Worm (Caenorhabditis elegans) whole organism, L4 larva: ENCODE measurements around the gene C25E10.11.
"Not testable (repeated sequence)": the region's sequence is repeated elsewhere in the genome, so short reads cannot be mapped to it uniquely, and the experiment has no call there.

Experiments
- D1046.2 ChIP-seq: fragments of 200-800 bp; sonication (Bioruptor generic); IDR thresholded peaks from 2 replicates; pipeline ENCODE4 v1.3.6; 2022; ENCODE audit warnings: missing genetic modification characterization, missing compliant biosample characterization
- F10B5.3 ChIP-seq: sonication (generic microtip); optimal IDR thresholded peaks from 2 replicates; lab custom pipeline; 2016; ENCODE audit warnings: mild to moderate bottlenecking, missing genetic modification characterization, missing compliant biosample characterization
- F44E2.7 ChIP-seq: fragments of 200-800 bp; sonication (Bioruptor generic); IDR thresholded peaks from 2 replicates; pipeline ENCODE4 v2.1.2; 2022; ENCODE audit warnings: missing genetic modification characterization, missing compliant biosample characterization
- Y5F2A.4 ChIP-seq: fragments of 200-800 bp; sonication (Bioruptor generic); optimal IDR thresholded peaks from 2 replicates; lab custom pipeline; 2018; ENCODE audit warnings: mild to moderate bottlenecking, missing genetic modification characterization, missing compliant biosample characterization
- ZK546.5 ChIP-seq, 2 experiments: sonication (generic microtip); optimal IDR thresholded peaks; 2 replicates each; lab custom pipeline; 2017; ENCODE audit warnings: missing biosample characterization in 2 of 2, missing genetic modification characterization in 2 of 2
- arid-1 ChIP-seq: fragments of 200-800 bp; sonication (Bioruptor generic); conservative IDR thresholded peaks from 2 replicates; pipeline ENCODE4 v1.3.6; 2022; ENCODE audit warnings: missing genetic modification reagents, missing genetic modification characterization, missing compliant biosample characterization
- attf-4 ChIP-seq: sonication (generic microtip); optimal IDR thresholded peaks from 3 replicates; lab custom pipeline; 2017; ENCODE audit warnings: missing biosample characterization, missing genetic modification characterization
- ceh-20 ChIP-seq: fragments of 200-800 bp; sonication (Bioruptor generic); IDR thresholded peaks from 2 replicates; pipeline ENCODE4 v1.3.6; 2022; ENCODE audit warnings: missing genetic modification reagents, missing genetic modification characterization, missing compliant biosample characterization
- ceh-44 ChIP-seq: fragments of 200-800 bp; sonication (Bioruptor generic); IDR thresholded peaks from 2 replicates; pipeline ENCODE4 v1.3.6; 2022; ENCODE audit warnings: missing genetic modification reagents, missing genetic modification characterization, missing compliant biosample characterization
- ctbp-1 ChIP-seq: fragments of 200-800 bp; sonication (Bioruptor generic); IDR thresholded peaks from 2 replicates; pipeline ENCODE4 v1.3.6; 2022; ENCODE audit warnings: missing genetic modification reagents, missing genetic modification characterization, missing compliant biosample characterization
- daf-19 ChIP-seq: fragments of 200-800 bp; sonication (Bioruptor generic); conservative IDR thresholded peaks from 2 replicates; pipeline ENCODE4 v1.3.6; 2022; ENCODE audit warnings: missing genetic modification characterization, missing compliant biosample characterization
- daf-8 ChIP-seq: fragments of 200-800 bp; sonication (Bioruptor generic); IDR thresholded peaks from 2 replicates; pipeline ENCODE4 v1.3.6; 2022; ENCODE audit warnings: missing genetic modification characterization, missing compliant biosample characterization
- dmd-9 ChIP-seq: fragments of 200-800 bp; sonication (Bioruptor generic); IDR thresholded peaks from 2 replicates; pipeline ENCODE4 v1.3.6; 2022; ENCODE audit warnings: missing genetic modification reagents, missing genetic modification characterization, missing compliant biosample characterization
- egl-43 ChIP-seq: fragments of 200-800 bp; sonication (Bioruptor generic); IDR thresholded peaks from 2 replicates; pipeline ENCODE4 v1.3.6; 2022; ENCODE audit warnings: missing genetic modification reagents, missing genetic modification characterization, missing compliant biosample characterization
- fkh-10 ChIP-seq: fragments of 150-350 bp; optimal IDR thresholded peaks from 2 replicates; lab custom pipeline; 2014; ENCODE audit warnings: missing biosample characterization, missing genetic modification reagents, missing genetic modification characterization
- gei-8 ChIP-seq: fragments of 200-800 bp; sonication (Bioruptor generic); optimal IDR thresholded peaks from 2 replicates; lab custom pipeline; 2018; ENCODE audit warnings: mild to moderate bottlenecking, missing genetic modification characterization, missing compliant biosample characterization
- hlh-30 ChIP-seq: sonication (generic microtip); optimal IDR thresholded peaks from 2 replicates; lab custom pipeline; 2017; ENCODE audit warnings: antibody characterized with exemption, mild to moderate bottlenecking, missing genetic modification characterization, missing compliant biosample characterization; ENCODE audit not compliant: insufficient read depth
- hmg-1.1 ChIP-seq: fragments of 200-800 bp; sonication (Bioruptor generic); IDR thresholded peaks from 2 replicates; pipeline ENCODE4 v1.3.6; 2022; ENCODE audit warnings: missing genetic modification reagents, missing genetic modification characterization, missing compliant biosample characterization
- lim-7 ChIP-seq: fragments of 200-800 bp; sonication (Bioruptor generic); IDR thresholded peaks from 2 replicates; pipeline ENCODE4 v1.3.6; 2022; ENCODE audit warnings: missing genetic modification characterization, missing compliant biosample characterization
- lin-13 ChIP-seq: fragments of 150-350 bp; optimal IDR thresholded peaks from 2 replicates; lab custom pipeline; 2014; ENCODE audit warnings: missing biosample characterization, missing genetic modification reagents, missing genetic modification characterization
- lin-15B ChIP-seq: fragments of 150-350 bp; sonication (generic microtip); optimal IDR thresholded peaks from 3 replicates; lab custom pipeline; 2014; ENCODE audit warnings: missing biosample characterization, missing genetic modification characterization
- lin-29 ChIP-seq: fragments of 200-800 bp; sonication (Bioruptor generic); IDR thresholded peaks from 2 replicates; pipeline ENCODE4 v1.3.6; 2022; ENCODE audit warnings: missing genetic modification reagents, missing genetic modification characterization, missing compliant biosample characterization
- lin-38 ChIP-seq: fragments of 200-800 bp; sonication (Bioruptor generic); IDR thresholded peaks from 2 replicates; pipeline ENCODE4 v1.3.6; 2022; ENCODE audit warnings: missing genetic modification reagents, missing genetic modification characterization, missing compliant biosample characterization
- lir-3 ChIP-seq: sonication (generic microtip); optimal IDR thresholded peaks from 2 replicates; lab custom pipeline; 2016; ENCODE audit warnings: mild to moderate bottlenecking, missing genetic modification characterization, missing compliant biosample characterization
- mdt-29 ChIP-seq: fragments of 200-800 bp; sonication (Bioruptor generic); IDR thresholded peaks from 2 replicates; pipeline ENCODE4 v1.3.6; 2022; ENCODE audit warnings: missing genetic modification reagents, missing genetic modification characterization, missing compliant biosample characterization
- mes-2 ChIP-seq: sonication (generic microtip); optimal IDR thresholded peaks from 2 replicates; lab custom pipeline; 2016; ENCODE audit warnings: missing genotype, mild to moderate bottlenecking, missing genetic modification characterization, missing compliant biosample characterization; ENCODE audit not compliant: poor library complexity, severe bottlenecking
- nhr-111 ChIP-seq: fragments of 200-800 bp; sonication (Bioruptor generic); optimal IDR thresholded peaks from 2 replicates; lab custom pipeline; 2018; ENCODE audit warnings: mild to moderate bottlenecking, missing genetic modification characterization, missing compliant biosample characterization
- nhr-48 ChIP-seq: sonication (generic microtip); optimal IDR thresholded peaks from 2 replicates; lab custom pipeline; 2016; ENCODE audit warnings: mild to moderate bottlenecking, missing genetic modification characterization, missing compliant biosample characterization
- nhr-6 ChIP-seq: fragments of 150-350 bp; optimal IDR thresholded peaks from 2 replicates; lab custom pipeline; 2014; ENCODE audit warnings: missing biosample characterization, missing genetic modification characterization
- nhr-77 ChIP-seq: fragments of 150-350 bp; optimal IDR thresholded peaks from 2 replicates; lab custom pipeline; 2014; ENCODE audit warnings: missing biosample characterization, missing genetic modification characterization
- rbr-2 ChIP-seq: sonication (generic microtip); optimal IDR thresholded peaks from 2 replicates; lab custom pipeline; 2016; ENCODE audit warnings: missing genotype, missing genetic modification characterization, missing compliant biosample characterization
- saeg-2 ChIP-seq: fragments of 200-800 bp; sonication (Bioruptor generic); IDR thresholded peaks from 2 replicates; pipeline ENCODE4 v1.3.6; 2022; ENCODE audit warnings: missing genetic modification reagents, missing genetic modification characterization, missing compliant biosample characterization
- sdz-12 ChIP-seq: fragments of 200-800 bp; sonication (Bioruptor generic); optimal IDR thresholded peaks from 2 replicates; lab custom pipeline; 2018; ENCODE audit warnings: mild to moderate bottlenecking, missing genetic modification characterization, missing compliant biosample characterization
- set-16 ChIP-seq: fragments of 200-800 bp; sonication (Bioruptor generic); IDR thresholded peaks from 2 replicates; pipeline ENCODE4 v1.3.6; 2022; ENCODE audit warnings: missing genetic modification reagents, missing genetic modification characterization, missing compliant biosample characterization
- snpc-1.2 ChIP-seq: fragments of 200-800 bp; sonication (Bioruptor generic); IDR thresholded peaks from 2 replicates; pipeline ENCODE4 v1.3.6; 2022; ENCODE audit warnings: missing genetic modification reagents, missing genetic modification characterization, missing compliant biosample characterization
- spr-3 ChIP-seq: fragments of 200-800 bp; sonication (Bioruptor generic); optimal IDR thresholded peaks from 2 replicates; lab custom pipeline; 2018; ENCODE audit warnings: mild to moderate bottlenecking, missing genetic modification characterization, missing compliant biosample characterization
- tra-1 ChIP-seq: fragments of 200-800 bp; sonication (Bioruptor generic); IDR thresholded peaks from 2 replicates; pipeline ENCODE4 v1.3.6; 2022; ENCODE audit warnings: missing genetic modification reagents, missing genetic modification characterization, missing compliant biosample characterization
- unc-130 ChIP-seq: sonication (generic microtip); optimal IDR thresholded peaks from 2 replicates; lab custom pipeline; 2016; ENCODE audit warnings: missing genetic modification reagents, missing genetic modification characterization, missing compliant biosample characterization
- unc-62 ChIP-seq, 3 experiments: fragments of 150-350 bp in 1 of 3; sonication (generic microtip); optimal IDR thresholded peaks in 2 of 3; peaks in 1 of 3; 1 replicate in 1 of 3; 2 replicates in 2 of 3; lab custom pipeline; 2014 to 2017; ENCODE audit warnings: missing biosample characterization in 3 of 3, missing genetic modification characterization in 3 of 3, missing genetic modification reagents in 3 of 3, missing genotype in 1 of 3
- vab-7 ChIP-seq: fragments of 200-800 bp; sonication (Bioruptor generic); IDR thresholded peaks from 2 replicates; pipeline ENCODE4 v1.3.6; 2022; ENCODE audit warnings: missing genetic modification reagents, missing genetic modification characterization, missing compliant biosample characterization
- zfp-3 ChIP-seq: fragments of 200-800 bp; sonication (Bioruptor generic); conservative IDR thresholded peaks from 2 replicates; pipeline ENCODE4 v1.3.6; 2022; ENCODE audit warnings: missing genetic modification reagents, missing genetic modification characterization, missing compliant biosample characterization
- zip-2 ChIP-seq: fragments of 150-350 bp; optimal IDR thresholded peaks from 2 replicates; lab custom pipeline; 2014; ENCODE audit warnings: missing biosample characterization, missing genetic modification characterization
- ztf-11 ChIP-seq: fragments of 150-350 bp; optimal IDR thresholded peaks from 2 replicates; lab custom pipeline; 2014; ENCODE audit warnings: missing biosample characterization, missing genetic modification characterization
- ztf-7 ChIP-seq: fragments of 150-350 bp; optimal IDR thresholded peaks from 2 replicates; lab custom pipeline; 2014; ENCODE audit warnings: missing biosample characterization, missing genetic modification characterization

The C25E10.11 gene

ce11 chrV:9090824-9091798 lies 32.6 kb upstream of the C25E10.11 start:
- TF ChIP-seq ceh-44 (GFP tag; lab: Robert Waterston, UW) (0 out of 2 replicates have a peak, but pooled peaks have one; percentile 4), set-16 (GFP tag; lab: Robert Waterston, UW) (peak; percentile 30), daf-19 (GFP tag; lab: Robert Waterston, UW) (0 out of 2 replicates have a peak, but pooled peaks have one; percentile 51), lim-7 (GFP tag; lab: Robert Waterston, UW) (peak; percentile 33; the same call in 1 of the 2 replicates), lin-38 (0 out of 2 replicates have a peak, but pooled peaks have one; percentile 16), unc-62 (GFP tag; optimal IDR thresholded peaks at IDR 0.05 in 1 of 2; lab: Kevin White, UChicago) (peak in 1 of 2 experiments; percentile 49), zfp-3 (GFP tag; lab: Robert Waterston, UW) (peak; percentile 82), egl-43 (GFP tag; lab: Robert Waterston, UW) (peak; percentile 64; the same call in 1 of the 2 replicates), snpc-1.2 (GFP tag; lab: Robert Waterston, UW) (peak; percentile 66), mdt-29 (GFP tag; lab: Robert Waterston, UW) (peak; percentile 11; the same call in 1 of the 2 replicates), ctbp-1 (peak; percentile 31; the same call in 1 of the 2 replicates), tra-1 (GFP tag; lab: Robert Waterston, UW) (0 out of 2 replicates have a peak, but pooled peaks have one; percentile 11), mes-2 (tag; lab: Kevin White, UChicago) (peak; percentile 15)
- TF ChIP-seq unc-62 (tag; optimal IDR thresholded peaks at IDR 0.05; lab: Kevin White, UChicago): not testable (repeated sequence)

- TF ChIP-seq hmg-1.1 (GFP tag; lab: Robert Waterston, UW): peak; percentile 67; the same call in 1 of the 2 replicates
- TF ChIP-seq rbr-2 (tag; lab: Kevin White, UChicago): no peak
- peak; percentile 36; the same call in 1 of the 2 replicates for TF ChIP-seq lin-29 (GFP tag; lab: Robert Waterston, UW)
- TF ChIP-seq nhr-77 (tag; lab: Kevin White, UChicago): no peak
- no peak for TF ChIP-seq gei-8 (GFP tag; lab: Kevin White, UChicago)
- no peak for TF ChIP-seq attf-4 (tag; lab: Kevin White, UChicago)
- no peak for TF ChIP-seq daf-8 (GFP tag; lab: Robert Waterston, UW)
- TF ChIP-seq F10B5.3: no peak
- TF ChIP-seq unc-130 (GFP tag; lab: Kevin White, UChicago): no peak
- peak; percentile 36 for TF ChIP-seq sdz-12 (GFP tag; lab: Kevin White, UChicago)
- peak; percentile 80 for TF ChIP-seq snpc-1.2 (GFP tag; lab: Robert Waterston, UW)
- TF ChIP-seq vab-7: peak; percentile 46; the same call in 1 of the 2 replicates
- no peak for TF ChIP-seq nhr-111 (GFP tag; lab: Kevin White, UChicago)
- TF ChIP-seq nhr-6 (tag; lab: Kevin White, UChicago): no peak
- no peak for TF ChIP-seq spr-3 (GFP tag; lab: Kevin White, UChicago)
- TF ChIP-seq lim-7 (GFP tag; lab: Robert Waterston, UW): 0 out of 2 replicates have a peak, but pooled peaks have one; percentile 6
- TF ChIP-seq lir-3 (tag; lab: Kevin White, UChicago): no peak
- no peak for TF ChIP-seq lin-15B (tag; lab: Kevin White, UChicago)
- no peak for TF ChIP-seq ztf-7 (tag; lab: Kevin White, UChicago)
- TF ChIP-seq zfp-3 (GFP tag; lab: Robert Waterston, UW): peak; percentile 96
- no peak for TF ChIP-seq mes-2 (tag; lab: Kevin White, UChicago)
- TF ChIP-seq egl-43 (GFP tag; lab: Robert Waterston, UW): peak; percentile 56; the same call in 1 of the 2 replicates
- TF ChIP-seq ceh-20: no peak
- no peak for TF ChIP-seq arid-1 (GFP tag; lab: Robert Waterston, UW)
- 0 out of 2 replicates have a peak, but pooled peaks have one; percentile 47 for TF ChIP-seq dmd-9 (GFP tag; lab: Robert Waterston, UW)
- TF ChIP-seq hlh-30 (tag; lab: Kevin White, UChicago): no peak
- TF ChIP-seq zip-2: no peak
- TF ChIP-seq ztf-11 (tag; lab: Kevin White, UChicago): no peak
- no peak for TF ChIP-seq D1046.2 (GFP tag; lab: Robert Waterston, UW)
- TF ChIP-seq nhr-48 (tag; lab: Kevin White, UChicago): no peak
- TF ChIP-seq F44E2.7 (GFP tag; lab: Robert Waterston, UW): no peak
- no peak for TF ChIP-seq Y5F2A.4 (GFP tag; lab: Kevin White, UChicago)
- no peak for TF ChIP-seq ZK546.5 (tag; optimal IDR thresholded peaks at IDR 0.05; lab: Kevin White, UChicago)
- TF ChIP-seq saeg-2 (GFP tag; lab: Robert Waterston, UW): no peak
- TF ChIP-seq lin-13 (GFP tag; lab: Kevin White, UChicago): no peak
- no peak for TF ChIP-seq fkh-10 (GFP tag; lab: Kevin White, UChicago)
Observed at ce11 chrV:9088758-9089157, 30.2 kb upstream of the C25E10.11 start.
